Worm (Caenorhabditis elegans) whole organism, midembryonic: ENCODE results near the gene lsm-8.

Source experiments
- T22C8.4 ChIP-seq: fragments of 200-800 bp; sonication (Bioruptor generic); IDR thresholded peaks from 2 replicates; pipeline ENCODE4 v1.3.6; 2022; ENCODE audit warnings: missing genetic modification characterization, missing compliant biosample characterization
- cog-1 ChIP-seq: sonication (generic microtip); optimal IDR thresholded peaks from 2 replicates; lab custom pipeline; 2016; ENCODE audit warnings: missing genetic modification characterization, missing compliant biosample characterization
- flt-1 ChIP-seq: fragments of 200-800 bp; sonication (Bioruptor generic); IDR thresholded peaks from 2 replicates; pipeline ENCODE4 v1.3.6; 2022; ENCODE audit warnings: missing genetic modification characterization, missing compliant biosample characterization
- klf-2 ChIP-seq: fragments of 200-800 bp; sonication (Bioruptor generic); conservative IDR thresholded peaks from 2 replicates; pipeline ENCODE4 v1.3.6; 2022; ENCODE audit warnings: missing genetic modification reagents, missing genetic modification characterization, missing compliant biosample characterization
- med-1 ChIP-seq: sonication (generic microtip); optimal IDR thresholded peaks from 2 replicates; lab custom pipeline; 2017; ENCODE audit warnings: missing genetic modification characterization, mild to moderate bottlenecking, missing compliant biosample characterization, antibody characterized with exemption, missing genetic modification reagents; ENCODE audit not compliant: insufficient read depth
- ref-1 ChIP-seq: fragments of 200-800 bp; sonication (Bioruptor generic); conservative IDR thresholded peaks from 2 replicates; pipeline ENCODE4 v1.3.6; 2022; ENCODE audit warnings: missing genetic modification reagents, missing genetic modification characterization, missing compliant biosample characterization
- tab-1 ChIP-seq: fragments of 200-800 bp; sonication (Bioruptor generic); IDR thresholded peaks from 2 replicates; pipeline ENCODE4 v1.3.6; 2022; ENCODE audit warnings: missing genetic modification characterization, missing compliant biosample characterization
- ztf-23 ChIP-seq: fragments of 200-800 bp; sonication (Bioruptor generic); IDR thresholded peaks from 2 replicates; pipeline ENCODE4 v1.3.6; 2022; ENCODE audit warnings: missing genetic modification reagents, missing genetic modification characterization, missing compliant biosample characterization
- ztf-29 ChIP-seq: fragments of 200-800 bp; sonication (Bioruptor generic); IDR thresholded peaks from 2 replicates; pipeline ENCODE4 v1.3.6; 2022; ENCODE audit warnings: missing genetic modification reagents, missing genetic modification characterization, missing compliant biosample characterization

lsm-8 gene

DNA sequence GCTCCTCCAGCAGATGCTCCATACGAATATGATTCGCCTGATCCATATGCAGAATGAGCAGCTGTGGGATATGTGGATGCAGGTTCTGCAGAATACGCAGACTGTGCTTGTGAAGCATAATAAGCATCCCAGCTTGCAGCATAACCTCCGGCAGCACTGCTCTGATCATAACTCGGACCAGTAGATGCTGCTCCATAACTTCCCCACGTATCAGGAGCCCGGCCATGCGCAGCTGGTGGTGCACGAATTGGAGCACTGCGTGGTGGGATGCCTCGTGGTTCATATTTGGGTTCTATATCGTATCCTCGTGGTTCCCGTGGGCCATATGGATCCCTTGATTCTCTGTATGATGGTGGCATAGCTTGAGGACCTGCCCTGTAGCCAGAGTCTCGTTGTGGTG is 47.4 kb downstream of the lsm-8 start:
- no peak for TF ChIP-seq flt-1 (GFP tag; lab: Robert Waterston, UW)
- TF ChIP-seq med-1 (GFP tag; lab: Kevin White, UChicago): no peak
- no peak for TF ChIP-seq klf-2 (GFP tag; lab: Robert Waterston, UW)
- TF ChIP-seq ztf-23: no peak
- TF ChIP-seq ref-1: no peak
- no peak for TF ChIP-seq tab-1 (GFP tag; lab: Robert Waterston, UW)
- TF ChIP-seq cog-1 (tag; lab: Kevin White, UChicago): no peak
- no peak for TF ChIP-seq ztf-29 (GFP tag; lab: Robert Waterston, UW)
- no peak for TF ChIP-seq T22C8.4

DNA sequence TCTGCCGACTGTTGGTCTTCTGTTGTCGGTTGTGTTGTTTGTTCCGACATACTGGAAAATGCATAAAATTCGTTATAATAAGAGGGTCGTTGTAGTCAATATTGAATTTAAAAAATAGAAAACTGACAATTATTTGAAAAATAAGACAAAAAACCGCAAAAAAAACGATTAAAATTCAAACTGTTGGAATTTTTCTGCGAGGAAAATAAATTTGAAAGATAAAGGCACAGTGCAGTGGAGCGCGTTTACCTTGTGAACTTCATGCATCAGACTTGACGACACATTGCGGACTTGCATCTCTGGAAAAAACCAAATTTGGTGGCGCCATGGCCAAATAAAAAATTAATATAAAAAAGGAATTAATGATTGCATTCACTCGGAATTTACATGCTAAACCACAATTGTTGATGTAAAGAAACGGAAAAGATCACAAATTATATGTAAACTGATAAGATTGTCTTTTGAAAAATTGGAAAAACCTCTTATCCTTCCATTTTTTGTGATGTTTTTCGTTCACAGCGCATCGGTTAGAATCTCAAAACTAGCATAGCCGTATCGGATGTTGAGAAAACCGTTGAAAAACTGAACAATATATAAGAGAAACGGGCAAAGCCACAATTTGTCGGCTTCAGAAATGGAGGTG is 50.3 kb downstream of the lsm-8 start, which contains the start of the genes hrpf-2 and bli-6:
hrpf-2 (minus strand) TSS at position 51 of the 643 bp plus-strand sequence.
bli-6 (plus strand) TSS at position 593 of the 643 bp plus-strand sequence.
- TF ChIP-seq ref-1 (no peak), T22C8.4 (no peak), klf-2 (GFP tag; lab: Robert Waterston, UW) (no peak), cog-1 (tag; lab: Kevin White, UChicago) (no peak), ztf-23 (no peak), ztf-29 (GFP tag; lab: Robert Waterston, UW) (no peak), tab-1 (GFP tag; lab: Robert Waterston, UW) (no peak), med-1 (GFP tag; lab: Kevin White, UChicago) (no peak), flt-1 (GFP tag; lab: Robert Waterston, UW) (no peak)

DNA sequence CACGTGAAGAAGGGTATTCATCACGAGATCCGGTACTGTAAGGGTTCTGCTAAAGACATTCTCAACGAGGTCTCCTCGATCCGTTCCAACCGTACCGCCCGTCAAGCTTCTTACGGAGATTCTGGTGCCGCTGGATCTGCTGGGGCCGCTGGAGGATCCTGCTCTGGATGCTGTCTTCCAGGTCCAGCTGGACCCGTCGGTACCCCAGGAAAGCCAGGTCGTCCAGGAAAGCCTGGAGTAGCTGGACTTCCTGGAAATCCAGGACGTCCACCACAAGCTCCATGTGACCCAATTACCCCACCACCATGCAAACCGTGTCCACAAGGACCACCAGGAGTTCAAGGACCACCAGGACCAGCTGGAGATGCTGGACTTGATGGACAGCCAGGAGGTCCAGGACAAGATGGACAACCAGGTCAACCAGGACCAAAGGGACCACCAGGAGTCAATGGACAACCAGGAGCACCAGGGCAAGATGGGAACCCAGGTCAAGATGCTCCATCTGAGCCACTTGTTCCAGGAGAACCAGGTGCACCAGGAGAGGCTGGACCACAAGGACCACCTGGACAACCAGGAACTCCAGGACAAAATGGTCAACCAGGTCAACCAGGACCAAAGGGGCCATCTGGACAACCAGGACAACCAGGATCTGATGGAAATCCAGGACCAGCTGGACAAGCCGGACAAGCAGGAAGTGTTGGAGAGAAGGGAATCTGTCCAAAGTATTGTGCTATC is 51.2 kb downstream of the lsm-8 start:
- no peak for TF ChIP-seq ref-1
- no peak for TF ChIP-seq ztf-23
- TF ChIP-seq flt-1 (GFP tag; lab: Robert Waterston, UW): no peak
- TF ChIP-seq T22C8.4: no peak
- no peak for TF ChIP-seq tab-1 (GFP tag; lab: Robert Waterston, UW)
- no peak for TF ChIP-seq med-1 (GFP tag; lab: Kevin White, UChicago)

DNA sequence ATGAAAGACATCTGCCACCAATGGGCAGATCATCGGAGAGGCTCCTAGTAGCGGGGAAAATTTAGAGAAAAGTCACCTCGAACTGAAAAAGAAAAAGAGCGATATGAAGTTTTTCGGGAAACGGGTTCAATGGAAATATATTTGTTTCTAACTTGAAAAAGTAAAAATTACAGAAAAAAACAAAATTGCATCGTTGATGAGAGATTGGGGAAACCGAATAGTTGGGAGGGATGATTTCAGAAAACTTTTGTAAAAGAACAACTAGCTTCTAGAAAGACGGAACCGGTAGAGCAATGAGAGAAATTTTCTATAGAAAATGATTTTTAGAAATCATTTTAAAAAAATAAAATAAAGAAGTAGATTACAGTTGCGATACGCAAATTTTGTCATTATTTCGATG is 52.1 kb downstream of the lsm-8 start:
- TF ChIP-seq tab-1 (GFP tag; lab: Robert Waterston, UW) (no peak), ztf-23 (no peak), ztf-29 (GFP tag; lab: Robert Waterston, UW) (no peak), med-1 (GFP tag; lab: Kevin White, UChicago) (no peak), klf-2 (GFP tag; lab: Robert Waterston, UW) (no peak), cog-1 (tag; lab: Kevin White, UChicago) (no peak), flt-1 (GFP tag; lab: Robert Waterston, UW) (no peak), T22C8.4 (no peak), ref-1 (no peak)
